Fruit fly (Drosophila melanogaster): ENCODE measurements around the gene Mcr.

The Mcr gene

DNA sequence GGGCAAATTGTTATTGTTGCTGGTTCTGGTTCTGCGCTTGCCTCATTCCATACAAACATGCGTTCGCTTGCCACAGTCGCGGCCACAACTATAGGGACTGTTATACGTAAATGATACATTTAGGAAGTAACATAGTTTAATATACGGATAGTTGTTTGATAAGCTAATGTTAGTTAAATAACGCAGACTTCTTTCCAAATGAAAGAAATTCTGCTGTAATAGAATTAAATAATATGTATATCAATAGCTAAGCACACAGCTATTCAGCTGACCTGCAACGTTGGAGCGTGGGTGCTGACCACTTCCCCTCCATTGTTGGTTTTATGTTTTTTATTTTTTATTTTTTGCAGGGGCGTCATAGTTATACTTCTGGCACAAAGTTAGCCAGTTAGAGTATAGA, 48.0 kb downstream of the Mcr start (continued):
- TF ChIP-seq Nf-YA (GFP tag; IDR thresholded peaks at IDR 0.05) (no peak; the same call in 1 of the 2 replicates), Hey (tag; optimal IDR thresholded peaks at IDR 0.05) (no peak), crc (GFP tag; optimal IDR thresholded peaks at IDR 0.05) (no peak), Bdp1 (GFP tag; optimal IDR thresholded peaks at IDR 0.05) (peak; percentile 6), emc (GFP tag; optimal IDR thresholded peaks at IDR 0.05) (no peak), Bteb2 (GFP tag; optimal IDR thresholded peaks at IDR 0.05) (peak; percentile 48), NC2β (GFP tag; optimal IDR thresholded peaks at IDR 0.05) (no peak), CG7357 (GFP tag; IDR thresholded peaks at IDR 0.05) (peak; percentile 44; the same call in 1 of the 3 replicates), CG6813 (GFP tag; optimal IDR thresholded peaks at IDR 0.05) (no peak), Opbp (GFP tag; IDR thresholded peaks at IDR 0.05; ENCODE audit: partially characterized antibody) (no peak), CG2116 (GFP tag; optimal IDR thresholded peaks at IDR 0.05) (peak; percentile 6), CG3281 (GFP tag; optimal IDR thresholded peaks at IDR 0.05) (peak; percentile 59), CG4360 (GFP tag; IDR thresholded peaks at IDR 0.05) (0 out of 2 replicates have a peak, but pooled peaks have one; percentile 12), CG12071 (GFP tag; optimal IDR thresholded peaks at IDR 0.05) (peak; percentile 62), CG13424 (tag; optimal IDR thresholded peaks at IDR 0.05) (peak; percentile 56), sima (GFP tag; optimal IDR thresholded peaks at IDR 0.05) (no peak), dimm (GFP tag; IDR thresholded peaks at IDR 0.05) (0 out of 2 replicates have a peak, but pooled peaks have one; percentile 14), sna (GFP tag; IDR thresholded peaks at IDR 0.05; ENCODE audit: partially characterized antibody) (no peak), CG11456 (GFP tag; IDR thresholded peaks at IDR 0.05) (no peak), Doc3 (GFP tag; IDR thresholded peaks at IDR 0.05; ENCODE audit: partially characterized antibody) (no peak), CG17568 (GFP tag; optimal IDR thresholded peaks at IDR 0.05) (peak; percentile 43), HmgZ (tag; optimal IDR thresholded peaks at IDR 0.05) (peak; percentile 48), Ssrp (tag; optimal IDR thresholded peaks at IDR 0.05) (peak; percentile 55), sisA (GFP tag; IDR thresholded peaks at IDR 0.05) (peak; percentile 53), eve (GFP tag; optimal IDR thresholded peaks at IDR 0.05) (no peak), Sry-δ (GFP tag; optimal IDR thresholded peaks at IDR 0.05) (peak; percentile 10), PHDP (tag; optimal IDR thresholded peaks at IDR 0.05) (peak; percentile 72), CG10274 (GFP tag; optimal IDR thresholded peaks at IDR 0.05) (peak; percentile 10), Jarid2 (GFP tag; optimal IDR thresholded peaks at IDR 0.05) (no peak), Atf-2 (GFP tag; optimal IDR thresholded peaks at IDR 0.05) (peak; percentile 28), CG1233 (GFP tag; optimal IDR thresholded peaks at IDR 0.05) (peak; percentile 50), crp (GFP tag; optimal IDR thresholded peaks at IDR 0.05) (no peak), CG12104 (GFP tag; optimal IDR thresholded peaks at IDR 0.05) (peak; percentile 18), CG12299 (tag; optimal IDR thresholded peaks at IDR 0.05) (peak; percentile 16), Blimp-1 (GFP tag; optimal IDR thresholded peaks at IDR 0.05) (peak; percentile 63), zf30C (GFP tag; optimal IDR thresholded peaks at IDR 0.05) (no peak), CG18262 (tag; optimal IDR thresholded peaks at IDR 0.05) (peak; percentile 64), h (optimal IDR thresholded peaks at IDR 0.05) (no peak), NFAT (GFP tag; IDR thresholded peaks at IDR 0.05) (no peak), CG1602 (GFP tag; optimal IDR thresholded peaks at IDR 0.05) (peak; percentile 0), psq (GFP tag; optimal IDR thresholded peaks at IDR 0.05) (no peak), ham (GFP tag; IDR thresholded peaks at IDR 0.05) (no peak), wor (GFP tag; IDR thresholded peaks at IDR 0.05) (no peak; the same call in 1 of the 2 replicates), abd-A (tag; optimal IDR thresholded peaks at IDR 0.05) (no peak), HLH3B (GFP tag; IDR thresholded peaks at IDR 0.05) (peak; percentile 73), gsb-n (tag; optimal IDR thresholded peaks at IDR 0.05) (peak; percentile 20), Bgb (GFP tag; IDR thresholded peaks at IDR 0.05; ENCODE audit: partially characterized antibody) (no peak), Hmx (GFP tag; optimal IDR thresholded peaks at IDR 0.05) (no peak), D19B (GFP tag; optimal IDR thresholded peaks at IDR 0.05) (peak; percentile 34), ems (GFP tag; optimal IDR thresholded peaks at IDR 0.05) (peak; percentile 11), insv (GFP tag; optimal IDR thresholded peaks at IDR 0.05) (no peak)
